Worm (Caenorhabditis elegans): ENCODE data around the gene gpcp-2.

Gene gpcp-2

DNA sequence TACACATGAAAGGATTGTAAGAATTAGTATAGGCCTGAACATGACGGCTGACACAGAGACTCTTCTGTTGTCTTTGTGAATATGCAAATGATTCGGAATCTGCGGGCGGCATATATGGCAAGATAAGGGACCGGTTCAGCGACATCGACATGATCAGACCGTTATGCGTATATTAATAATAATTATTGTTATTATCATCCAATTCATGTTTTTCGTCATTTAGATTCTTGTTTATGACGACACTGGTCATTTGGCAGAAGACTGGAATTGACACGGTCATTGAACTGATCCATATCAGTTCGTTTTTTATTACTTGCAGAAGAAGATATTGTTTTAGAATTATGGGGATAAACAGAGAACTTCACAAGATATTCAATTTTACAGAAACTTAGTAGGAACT is 22.7 kb downstream of the gpcp-2 start, which contains the start of gene mtre-1:
Gene mtre-1, minus strand, starts transcription at position 101 of the 400 bp plus-strand sequence.
- TF ChIP-seq lin-13 (tag; optimal IDR thresholded peaks at IDR 0.05) = no peak
- peak; percentile 41 for TF ChIP-seq elt-1 (tag; optimal IDR thresholded peaks at IDR 0.05; ENCODE audit: borderline replicate concordance, insufficient read depth)

DNA sequence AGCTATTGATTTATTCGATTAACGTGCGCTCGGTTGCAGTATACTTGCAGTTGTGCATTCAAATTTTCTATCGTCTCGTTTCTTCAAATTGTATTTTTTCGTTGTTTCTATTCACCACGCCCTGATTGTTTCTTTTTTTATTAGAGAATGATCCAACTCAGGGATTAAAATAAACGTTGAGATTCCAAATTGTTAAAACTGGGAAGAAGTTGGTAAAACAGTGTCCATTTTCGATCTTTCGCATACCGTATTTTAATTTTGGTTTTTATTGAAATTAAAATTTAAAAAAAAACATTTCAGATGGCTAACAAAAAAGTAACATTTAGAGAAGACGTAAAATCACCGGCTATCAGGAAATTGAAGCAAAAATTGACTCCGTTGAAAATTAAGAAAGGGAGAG is 25.9 kb downstream of the gpcp-2 start, which contains the start of gene apn-1:
Gene apn-1, plus strand, starts transcription at position 301 of the 400 bp plus-strand sequence.
- TF ChIP-seq sem-2 (GFP tag; optimal IDR thresholded peaks at IDR 0.05) (no peak), nhr-12 (tag; optimal IDR thresholded peaks at IDR 0.05) (no peak), lsy-2 (tag; optimal IDR thresholded peaks at IDR 0.05) (no peak), snpc-4 (tag; optimal IDR thresholded peaks at IDR 0.05) (no peak), ceh-43 (GFP tag; optimal IDR thresholded peaks at IDR 0.05) (no peak), flh-1 (GFP tag; optimal IDR thresholded peaks at IDR 0.05) (no peak), lin-32 (GFP tag; optimal IDR thresholded peaks at IDR 0.05) (no peak), ceh-39 (tag; optimal IDR thresholded peaks at IDR 0.05) (no peak), tbx-8 (GFP tag; optimal IDR thresholded peaks at IDR 0.05) (no peak), unc-39 (tag; optimal IDR thresholded peaks at IDR 0.05) (no peak)

- no peak for TF ChIP-seq nhr-28 (tag; optimal IDR thresholded peaks at IDR 0.05)
- no peak for TF ChIP-seq nhr-2 (tag; optimal IDR thresholded peaks at IDR 0.05)
- no peak for TF ChIP-seq lsy-2 (tag; optimal IDR thresholded peaks at IDR 0.05)
- TF ChIP-seq tbx-8 (GFP tag; optimal IDR thresholded peaks at IDR 0.05) = no peak
- TF ChIP-seq bed-3 (GFP tag; optimal IDR thresholded peaks at IDR 0.05) = no peak
- no peak for TF ChIP-seq mls-2 (tag; optimal IDR thresholded peaks at IDR 0.05)
- TF ChIP-seq elt-3 (tag; optimal IDR thresholded peaks at IDR 0.05) = no peak
- no peak for TF ChIP-seq ces-1 (GFP tag; optimal IDR thresholded peaks at IDR 0.05)
- TF ChIP-seq nhr-12 (tag; optimal IDR thresholded peaks at IDR 0.05) = no peak
- no peak for TF ChIP-seq unc-62 (GFP tag; optimal IDR thresholded peaks at IDR 0.05)
- no peak for TF ChIP-seq cnd-1 (tag; optimal IDR thresholded peaks at IDR 0.05)
- no peak for TF ChIP-seq ceh-83 (GFP tag; optimal IDR thresholded peaks at IDR 0.05)
- TF ChIP-seq ceh-43 (GFP tag; optimal IDR thresholded peaks at IDR 0.05) = no peak
Observed at ce11 chrII:8042289-8042688, 30.9 kb downstream of the gpcp-2 start, which contains the start of gene T05H10.1. Gene T05H10.1, plus strand, starts transcription at chrII:8042589.

DNA sequence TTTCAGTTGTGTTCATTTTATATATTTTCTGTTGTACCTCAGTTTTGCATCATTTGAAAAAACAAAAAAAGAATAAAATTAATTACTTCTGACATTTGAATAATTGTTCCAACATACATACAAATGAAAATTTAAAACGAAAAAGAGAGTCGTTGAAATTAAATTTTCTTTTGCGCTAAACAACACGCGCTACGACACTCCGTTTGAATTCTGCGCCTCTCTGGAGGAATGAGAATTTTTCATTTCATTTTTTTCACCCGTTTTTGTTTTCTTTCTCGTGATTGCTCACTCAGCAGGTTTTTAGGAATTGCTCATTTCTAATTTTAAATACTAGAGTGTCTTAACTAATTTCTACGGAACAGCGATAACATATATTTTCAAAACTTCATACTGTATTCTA is 31.5 kb downstream of the gpcp-2 start:
- TF ChIP-seq ceh-39 (tag; optimal IDR thresholded peaks at IDR 0.05) (no peak), nhr-28 (tag; optimal IDR thresholded peaks at IDR 0.05) (no peak), lin-32 (GFP tag; optimal IDR thresholded peaks at IDR 0.05) (no peak), snpc-4 (tag; optimal IDR thresholded peaks at IDR 0.05) (no peak), lsy-2 (tag; optimal IDR thresholded peaks at IDR 0.05) (peak; percentile 33), blmp-1 (tag; optimal IDR thresholded peaks at IDR 0.05) (no peak), ces-1 (GFP tag; optimal IDR thresholded peaks at IDR 0.05) (peak; percentile 88), zip-8 (tag; optimal IDR thresholded peaks at IDR 0.05) (no peak), M03D4.4 (tag; optimal IDR thresholded peaks at IDR 0.05) (no peak), unc-62 (GFP tag; optimal IDR thresholded peaks at IDR 0.05) (no peak), mab-5 (tag; optimal IDR thresholded peaks at IDR 0.05) (no peak), bed-3 (GFP tag; optimal IDR thresholded peaks at IDR 0.05) (no peak)

DNA sequence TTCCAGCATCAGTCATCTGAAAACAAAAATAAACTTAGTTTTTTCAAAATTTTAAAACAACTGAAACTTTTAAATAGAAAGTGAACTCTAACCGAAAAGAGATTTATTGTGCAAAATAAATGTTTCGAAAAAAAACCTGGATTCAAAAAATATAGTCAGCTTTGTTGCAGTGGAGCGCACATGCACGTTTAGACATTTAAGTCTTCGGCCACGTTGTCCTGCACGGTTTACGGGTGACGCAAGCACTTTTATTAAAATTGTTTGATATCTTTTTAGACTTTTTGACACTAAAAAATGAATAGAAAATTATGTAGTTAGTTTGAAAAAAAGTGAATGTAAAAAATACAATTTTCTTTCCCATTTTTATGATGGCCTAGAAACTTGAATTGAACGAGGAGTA is 33.8 kb downstream of the gpcp-2 start, which contains the start of the genes ubh-4 and algn-6:
Gene ubh-4, minus strand, starts transcription at position 182 of the 400 bp plus-strand sequence.
Gene algn-6, plus strand, starts transcription at position 387 of the 400 bp plus-strand sequence.
- peak; percentile 59 for TF ChIP-seq mep-1 (tag; optimal IDR thresholded peaks at IDR 0.05)
- TF ChIP-seq ceh-39 (tag; optimal IDR thresholded peaks at IDR 0.05) = peak; percentile 16
- TF ChIP-seq blmp-1 (tag; optimal IDR thresholded peaks at IDR 0.05) = no peak
- TF ChIP-seq cnd-1 (tag; optimal IDR thresholded peaks at IDR 0.05) = no peak
- TF ChIP-seq lsy-2 (tag; optimal IDR thresholded peaks at IDR 0.05) = peak; percentile 90

DNA sequence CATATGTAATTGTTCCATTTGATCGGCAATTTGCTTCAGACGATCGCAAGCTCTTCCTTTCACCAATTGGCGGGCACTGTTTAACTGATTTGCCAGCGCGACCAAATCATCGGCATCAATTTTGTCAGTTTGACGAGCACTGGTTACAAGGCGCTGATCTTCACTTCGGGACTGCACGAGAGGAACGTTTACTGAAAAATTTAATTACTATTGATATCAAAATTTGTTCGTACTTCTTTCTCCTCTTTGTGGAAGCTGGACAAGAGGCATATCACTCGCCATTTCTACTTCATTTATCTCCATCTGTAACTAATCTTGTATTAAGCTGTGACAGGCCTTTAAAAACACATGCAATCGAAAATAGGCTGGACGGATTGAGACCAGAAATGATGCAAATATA is 35.3 kb downstream of the gpcp-2 start, which contains the start of gene C08B11.9:
Gene C08B11.9, minus strand, starts transcription at position 307 of the 400 bp plus-strand sequence.
- no peak for TF ChIP-seq M03D4.4 (tag; optimal IDR thresholded peaks at IDR 0.05)
- TF ChIP-seq unc-39 (tag; optimal IDR thresholded peaks at IDR 0.05) = no peak
- TF ChIP-seq unc-62 (GFP tag; optimal IDR thresholded peaks at IDR 0.05) = no peak
- no peak for TF ChIP-seq nhr-12 (tag; optimal IDR thresholded peaks at IDR 0.05)
- no peak for TF ChIP-seq nhr-237 (tag; optimal IDR thresholded peaks at IDR 0.05)
- TF ChIP-seq mep-1 (tag; optimal IDR thresholded peaks at IDR 0.05) = no peak
- no peak for TF ChIP-seq snpc-4 (tag; optimal IDR thresholded peaks at IDR 0.05)
- no peak for TF ChIP-seq mls-2 (tag; optimal IDR thresholded peaks at IDR 0.05)
- TF ChIP-seq elt-3 (tag; optimal IDR thresholded peaks at IDR 0.05) = no peak
- TF ChIP-seq mab-5 (tag; optimal IDR thresholded peaks at IDR 0.05) = no peak
- no peak for TF ChIP-seq drap-1 (GFP tag; optimal IDR thresholded peaks at IDR 0.05)
- no peak for TF ChIP-seq ztf-11 (tag; optimal IDR thresholded peaks at IDR 0.05)
- TF ChIP-seq lin-32 (GFP tag; optimal IDR thresholded peaks at IDR 0.05) = no peak
- no peak for TF ChIP-seq tbx-8 (GFP tag; optimal IDR thresholded peaks at IDR 0.05)
- no peak for TF ChIP-seq zip-8 (tag; optimal IDR thresholded peaks at IDR 0.05)
- no peak for TF ChIP-seq flh-1 (GFP tag; optimal IDR thresholded peaks at IDR 0.05)
- no peak for TF ChIP-seq elt-1 (tag; optimal IDR thresholded peaks at IDR 0.05; ENCODE audit: borderline replicate concordance, insufficient read depth)
- no peak for TF ChIP-seq unc-120 (tag; optimal IDR thresholded peaks at IDR 0.05; ENCODE audit: poor library complexity, severe bottlenecking)
- no peak for TF ChIP-seq sptf-1 (tag; optimal IDR thresholded peaks at IDR 0.05)
- no peak for TF ChIP-seq nhr-76 (tag; optimal IDR thresholded peaks at IDR 0.05)
